Worm (Caenorhabditis elegans) whole organism, early embryonic: ENCODE data around the gene vit-2.

ENCODE experiments used
- F13C5.2 ChIP-seq: sonication (generic microtip); optimal IDR thresholded peaks from 2 replicates; lab custom pipeline; 2017; ENCODE audit warnings: mild to moderate bottlenecking, missing genetic modification characterization, inconsistent platforms, missing compliant biosample characterization
- ama-1 ChIP-seq: fragments of 150-350 bp; optimal IDR thresholded peaks from 2 replicates; lab custom pipeline; 2014
- flt-1 ChIP-seq: fragments of 200-800 bp; sonication (Bioruptor generic); IDR thresholded peaks from 2 replicates; pipeline ENCODE4 v1.3.6; 2022; ENCODE audit warnings: missing genetic modification characterization, missing compliant biosample characterization
- hmbx-1 ChIP-seq: sonication (generic microtip); optimal IDR thresholded peaks from 2 replicates; lab custom pipeline; 2016; ENCODE audit warnings: mild to moderate bottlenecking, missing genetic modification characterization, missing compliant biosample characterization
- sea-1 ChIP-seq: fragments of 200-800 bp; sonication (Bioruptor generic); conservative IDR thresholded peaks from 2 replicates; pipeline ENCODE4 v1.3.6; 2022; ENCODE audit warnings: missing genetic modification characterization, missing compliant biosample characterization
- tbx-11 ChIP-seq: fragments of 200-800 bp; sonication (Bioruptor generic); IDR thresholded peaks from 2 replicates; pipeline ENCODE4 v1.3.6; 2022; ENCODE audit warnings: missing genetic modification characterization, missing compliant biosample characterization

- TF ChIP-seq tbx-11 (GFP tag; lab: Robert Waterston, UW), result no peak
- TF ChIP-seq ama-1 (lab: Kevin White, UChicago), result no peak
- no peak for TF ChIP-seq F13C5.2 (tag; lab: Kevin White, UChicago)
- TF ChIP-seq sea-1 (GFP tag; lab: Robert Waterston, UW), result no peak
- no peak for TF ChIP-seq flt-1 (GFP tag; lab: Robert Waterston, UW)
- no peak for TF ChIP-seq hmbx-1
Measured at ce11 chrX:5098935-5099334, 1.9 kb upstream of the vit-2 start.
